Fruit fly (Drosophila melanogaster): Measurements from ENCODE around the gene CG42542.

DNA sequence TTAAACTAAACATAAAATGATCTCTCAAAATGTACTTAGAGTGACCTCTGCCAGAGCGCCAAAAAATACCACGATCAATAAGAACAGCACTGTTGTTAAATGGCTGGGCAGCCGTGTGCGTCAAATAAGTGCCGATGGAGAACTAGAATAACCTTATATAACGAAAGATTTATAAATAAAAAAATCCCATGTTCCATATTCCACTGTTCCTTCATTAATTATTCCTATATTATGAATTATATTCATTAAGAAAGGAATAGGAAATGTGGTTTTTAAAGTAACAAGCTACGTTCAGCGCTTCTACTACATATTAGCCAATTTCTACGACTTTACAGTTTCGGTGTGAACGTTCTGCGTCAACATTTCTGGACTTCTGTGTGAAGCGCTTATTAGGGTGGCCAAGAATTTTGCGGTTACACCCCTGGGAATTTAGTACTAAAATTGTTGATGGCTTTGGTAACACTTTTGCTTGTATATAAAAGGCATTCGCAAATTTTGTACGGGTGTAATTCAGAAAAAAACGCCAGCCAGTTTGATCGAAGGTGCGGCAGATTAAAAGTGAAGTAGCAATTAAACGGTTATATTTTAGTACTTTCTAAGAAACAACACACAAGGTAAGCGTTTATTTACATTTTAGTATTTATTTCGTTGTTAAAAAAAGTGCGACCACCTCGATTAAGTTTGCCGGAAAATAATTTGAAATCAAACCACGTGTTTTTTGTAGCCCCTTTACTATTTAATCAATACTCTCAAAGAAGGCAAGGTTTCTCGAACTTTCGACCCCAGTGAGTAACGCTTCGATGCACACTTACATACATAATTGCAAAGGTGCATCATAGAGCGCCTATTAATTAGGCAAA is 46.0 kb downstream of the CG42542 start, which contains the start of the genes tefu and Hsc70-4:
- TF ChIP-seq Myc (optimal IDR thresholded peaks at IDR 0.05) (no peak), psq (optimal IDR thresholded peaks at IDR 0.05) (no peak), Sin3A (optimal IDR thresholded peaks at IDR 0.05) (no peak), h (optimal IDR thresholded peaks at IDR 0.05) (no peak), ttk (optimal IDR thresholded peaks at IDR 0.05) (no peak)
